Fruit fly (Drosophila melanogaster): Measurements from ENCODE around the gene CG33189.

DNA sequence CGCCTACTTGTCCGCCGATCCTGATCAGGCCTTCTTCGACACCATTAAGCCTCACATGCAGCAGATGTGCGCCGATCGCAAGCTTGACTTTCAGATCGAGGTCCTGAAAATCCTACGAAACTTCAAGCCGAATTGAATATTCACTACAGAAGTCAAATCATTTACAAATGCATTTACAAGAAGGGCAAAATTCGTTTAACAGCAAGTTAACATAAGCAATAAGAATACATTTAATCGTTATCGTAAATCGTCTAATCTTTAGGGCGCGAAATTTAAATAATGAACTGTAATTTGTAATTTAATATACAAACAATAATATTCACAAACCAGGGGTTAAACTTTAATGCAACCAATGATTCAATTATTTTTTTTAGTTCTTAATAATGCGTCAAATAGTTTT lies 26.5 kb upstream of the CG33189 start:
- TF ChIP-seq fd85E (GFP tag; optimal IDR thresholded peaks at IDR 0.05): no peak
- TF ChIP-seq OdsH (GFP tag; optimal IDR thresholded peaks at IDR 0.05): no peak

Measured in whole organism, prepupa.